Worm (Caenorhabditis elegans) whole organism, midembryonic: ENCODE data around the gene C03H5.6.

ENCODE experiments used
- T22C8.4 ChIP-seq: fragments of 200-800 bp; sonication (Bioruptor generic); IDR thresholded peaks from 2 replicates; pipeline ENCODE4 v1.3.6; 2022; ENCODE audit warnings: missing genetic modification characterization, missing compliant biosample characterization
- cog-1 ChIP-seq: sonication (generic microtip); optimal IDR thresholded peaks from 2 replicates; lab custom pipeline; 2016; ENCODE audit warnings: missing genetic modification characterization, missing compliant biosample characterization
- flt-1 ChIP-seq: fragments of 200-800 bp; sonication (Bioruptor generic); IDR thresholded peaks from 2 replicates; pipeline ENCODE4 v1.3.6; 2022; ENCODE audit warnings: missing genetic modification characterization, missing compliant biosample characterization
- klf-2 ChIP-seq: fragments of 200-800 bp; sonication (Bioruptor generic); conservative IDR thresholded peaks from 2 replicates; pipeline ENCODE4 v1.3.6; 2022; ENCODE audit warnings: missing genetic modification reagents, missing genetic modification characterization, missing compliant biosample characterization
- med-1 ChIP-seq: sonication (generic microtip); optimal IDR thresholded peaks from 2 replicates; lab custom pipeline; 2017; ENCODE audit warnings: missing genetic modification characterization, mild to moderate bottlenecking, missing compliant biosample characterization, antibody characterized with exemption, missing genetic modification reagents; ENCODE audit not compliant: insufficient read depth
- ref-1 ChIP-seq: fragments of 200-800 bp; sonication (Bioruptor generic); conservative IDR thresholded peaks from 2 replicates; pipeline ENCODE4 v1.3.6; 2022; ENCODE audit warnings: missing genetic modification reagents, missing genetic modification characterization, missing compliant biosample characterization
- tab-1 ChIP-seq: fragments of 200-800 bp; sonication (Bioruptor generic); IDR thresholded peaks from 2 replicates; pipeline ENCODE4 v1.3.6; 2022; ENCODE audit warnings: missing genetic modification characterization, missing compliant biosample characterization
- ztf-23 ChIP-seq: fragments of 200-800 bp; sonication (Bioruptor generic); IDR thresholded peaks from 2 replicates; pipeline ENCODE4 v1.3.6; 2022; ENCODE audit warnings: missing genetic modification reagents, missing genetic modification characterization, missing compliant biosample characterization
- ztf-29 ChIP-seq: fragments of 200-800 bp; sonication (Bioruptor generic); IDR thresholded peaks from 2 replicates; pipeline ENCODE4 v1.3.6; 2022; ENCODE audit warnings: missing genetic modification reagents, missing genetic modification characterization, missing compliant biosample characterization

Gene C03H5.6

ce11 chrII:370394-370793 lies 28.8 kb downstream of the C03H5.6 start:
- no peak for TF ChIP-seq med-1 (GFP tag; lab: Kevin White, UChicago)
- TF ChIP-seq tab-1: no peak
- TF ChIP-seq klf-2 (GFP tag; lab: Robert Waterston, UW): no peak
- no peak for TF ChIP-seq T22C8.4 (GFP tag; lab: Robert Waterston, UW)
- TF ChIP-seq cog-1 (tag; lab: Kevin White, UChicago): no peak
- no peak for TF ChIP-seq flt-1 (GFP tag; lab: Robert Waterston, UW)
- no peak for TF ChIP-seq ztf-23 (GFP tag; lab: Robert Waterston, UW)

- TF ChIP-seq flt-1 (GFP tag; lab: Robert Waterston, UW) (no peak), klf-2 (GFP tag; lab: Robert Waterston, UW) (no peak), med-1 (GFP tag; lab: Kevin White, UChicago) (no peak), tab-1 (no peak), ztf-23 (GFP tag; lab: Robert Waterston, UW) (no peak), cog-1 (tag; lab: Kevin White, UChicago) (no peak), ref-1 (GFP tag; lab: Robert Waterston, UW) (no peak)
Measured at ce11 chrII:367455-367854, 31.8 kb downstream of the C03H5.6 start, which contains the start of gene ptr-3. Gene ptr-3, minus strand, starts transcription at chrII:367555.

DNA sequence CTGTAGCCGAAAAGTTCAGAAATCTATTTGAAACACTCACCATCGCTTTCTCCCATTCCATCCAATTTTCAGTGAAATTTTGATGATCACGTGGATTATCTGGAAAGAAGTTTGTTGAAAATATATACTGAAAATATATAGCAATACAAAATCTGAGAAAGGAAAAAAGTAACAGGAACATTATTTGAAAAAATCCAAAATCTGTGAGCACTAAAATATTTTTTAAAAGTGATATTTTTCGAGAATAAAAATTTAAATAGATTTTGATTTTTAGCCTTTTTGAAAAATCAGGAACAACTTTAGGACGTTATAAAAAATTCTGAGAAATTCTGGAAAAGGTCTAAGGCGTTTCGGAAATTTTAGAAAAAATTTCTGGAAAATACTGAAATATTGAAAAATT lies 42.3 kb downstream of the C03H5.6 start, which contains the start of gene dmsr-4:
dmsr-4 (minus strand) TSS at position 101 of the 400 bp plus-strand sequence.
- TF ChIP-seq med-1 (GFP tag; lab: Kevin White, UChicago) (no peak), flt-1 (GFP tag; lab: Robert Waterston, UW) (no peak), ref-1 (GFP tag; lab: Robert Waterston, UW) (no peak), cog-1 (tag; lab: Kevin White, UChicago) (no peak), tab-1 (no peak), ztf-23 (GFP tag; lab: Robert Waterston, UW) (no peak), ztf-29 (no peak), T22C8.4 (GFP tag; lab: Robert Waterston, UW) (no peak), klf-2 (GFP tag; lab: Robert Waterston, UW) (no peak)

DNA sequence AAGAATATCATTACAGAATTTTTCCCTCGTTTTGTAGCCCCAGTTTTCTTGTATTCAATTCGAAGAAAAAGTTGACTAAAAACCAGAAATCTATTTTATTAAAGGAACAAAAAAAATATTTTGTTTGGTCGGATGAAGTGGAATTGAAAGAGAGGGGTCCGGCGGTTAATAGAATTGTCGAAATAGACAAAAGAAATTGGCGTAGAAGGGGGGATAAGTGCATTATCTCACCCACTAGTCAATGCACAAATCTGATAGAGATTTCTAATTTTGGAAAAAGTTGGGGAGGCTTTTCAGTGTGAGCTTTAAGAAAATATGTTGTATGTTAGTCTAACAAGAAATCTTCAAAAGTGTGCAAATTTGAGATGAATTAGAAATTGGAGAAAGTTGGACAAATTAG lies 44.7 kb downstream of the C03H5.6 start:
- no peak for TF ChIP-seq flt-1 (GFP tag; lab: Robert Waterston, UW)
- TF ChIP-seq med-1 (GFP tag; lab: Kevin White, UChicago): no peak
- TF ChIP-seq T22C8.4 (GFP tag; lab: Robert Waterston, UW): no peak
- no peak for TF ChIP-seq tab-1
- TF ChIP-seq ztf-29: no peak
- TF ChIP-seq klf-2 (GFP tag; lab: Robert Waterston, UW): no peak
- TF ChIP-seq ref-1 (GFP tag; lab: Robert Waterston, UW): no peak
- no peak for TF ChIP-seq cog-1 (tag; lab: Kevin White, UChicago)
- TF ChIP-seq ztf-23 (GFP tag; lab: Robert Waterston, UW): no peak

ce11 chrII:349749-350148 lies 49.5 kb downstream of the C03H5.6 start:
- TF ChIP-seq T22C8.4 (GFP tag; lab: Robert Waterston, UW): no peak
- TF ChIP-seq ztf-23 (GFP tag; lab: Robert Waterston, UW): no peak
- no peak for TF ChIP-seq cog-1 (tag; lab: Kevin White, UChicago)
- TF ChIP-seq ref-1 (GFP tag; lab: Robert Waterston, UW): no peak
- no peak for TF ChIP-seq med-1 (GFP tag; lab: Kevin White, UChicago)

- TF ChIP-seq ref-1 (GFP tag; lab: Robert Waterston, UW) (no peak), med-1 (GFP tag; lab: Kevin White, UChicago) (no peak), T22C8.4 (GFP tag; lab: Robert Waterston, UW) (0 out of 2 replicates have a peak, but pooled peaks have one; percentile 0), tab-1 (no peak), klf-2 (GFP tag; lab: Robert Waterston, UW) (no peak)
Measured at ce11 chrII:347734-348133, 51.5 kb downstream of the C03H5.6 start, which contains the start of gene D1069.3. Gene D1069.3, minus strand, starts transcription at chrII:347891.
